Fruit fly (Drosophila melanogaster) S2 (cell line): ENCODE measurements around the gene BNIP3.

ENCODE experiments used
- CG8478 ChIP-seq: fragments of >200 bp; optimal IDR thresholded peaks from 2 replicates; lab custom pipeline; 2018
- CTCF ChIP-seq, 2 experiments: fragments of >200 bp; optimal IDR thresholded peaks; 2 replicates each; lab custom pipeline; 2018

Gene BNIP3

dm6 chr3L:20494262-20494601 is 25.0 kb downstream of the BNIP3 start:
- TF ChIP-seq CG8478 (lab: Kevin White, UChicago) (no peak), CTCF (optimal IDR thresholded peaks at IDR 0.05; lab: Kevin White, UChicago) (no peak)

- TF ChIP-seq CTCF (optimal IDR thresholded peaks at IDR 0.05; lab: Kevin White, UChicago) (no peak), CG8478 (lab: Kevin White, UChicago) (no peak)
These were observed 25.6 kb downstream of the BNIP3 start for dm6 chr3L:20493417-20494261.

DNA sequence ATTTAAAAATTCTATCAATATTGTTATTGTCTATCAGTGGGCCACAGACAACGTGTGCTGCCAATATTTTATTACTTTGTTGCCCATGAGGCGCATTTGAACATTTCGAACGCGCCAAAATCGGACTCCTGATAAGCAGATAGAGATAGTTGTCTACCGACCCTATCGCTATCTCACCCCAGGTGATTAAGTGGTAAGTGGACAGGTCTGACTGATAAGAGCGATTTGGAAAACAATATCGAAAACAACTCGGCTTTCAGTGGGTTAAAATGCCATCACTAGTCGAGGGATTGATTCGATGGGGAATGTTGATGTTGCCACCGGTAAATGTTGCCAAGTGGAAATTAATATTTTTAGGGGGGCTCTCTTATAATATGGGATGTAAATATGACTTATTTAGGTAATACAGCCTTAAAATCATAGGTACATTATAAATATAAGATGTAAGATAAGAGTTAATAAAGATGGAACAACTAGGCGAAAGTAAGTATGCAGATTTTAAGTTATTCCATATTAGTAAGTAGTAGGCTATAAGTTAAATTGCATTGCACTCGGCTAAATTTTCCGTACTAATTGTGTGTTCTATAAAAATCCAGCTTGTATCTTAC is 27.6 kb downstream of the BNIP3 start, which contains the start of gene ND-39:
Gene ND-39 (plus strand): TSS at position 558 of the 608 bp plus-strand sequence.
- TF ChIP-seq CG8478 (lab: Kevin White, UChicago) (no peak), CTCF (optimal IDR thresholded peaks at IDR 0.05; lab: Kevin White, UChicago) (no peak)

dm6 chr3L:20487649-20488048 is 31.5 kb downstream of the BNIP3 start:
- no peak for TF ChIP-seq CTCF (optimal IDR thresholded peaks at IDR 0.05; lab: Kevin White, UChicago)
- TF ChIP-seq CG8478 (lab: Kevin White, UChicago) = no peak

DNA sequence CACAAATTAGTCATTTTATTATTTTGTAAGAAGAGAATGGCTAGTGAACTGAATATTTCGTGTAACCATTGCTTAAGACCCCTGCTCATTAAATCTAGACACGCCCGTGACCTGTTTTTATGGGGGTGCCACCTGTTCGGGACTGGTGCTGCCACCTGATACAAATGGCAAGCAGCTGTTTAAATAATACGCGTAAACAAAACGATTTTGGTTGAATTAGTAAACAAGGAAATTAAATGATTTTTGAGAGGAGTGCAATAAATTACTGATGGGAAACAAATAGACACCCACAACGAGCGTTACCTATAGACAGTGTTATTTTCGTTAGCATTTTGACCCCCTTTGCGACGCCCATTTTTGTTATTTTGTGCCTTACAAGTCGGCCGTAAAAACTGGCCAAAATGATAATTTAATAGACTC is 44.4 kb downstream of the BNIP3 start:
- TF ChIP-seq CG8478 (lab: Kevin White, UChicago) = no peak
- no peak for TF ChIP-seq CTCF (optimal IDR thresholded peaks at IDR 0.05; lab: Kevin White, UChicago)

DNA sequence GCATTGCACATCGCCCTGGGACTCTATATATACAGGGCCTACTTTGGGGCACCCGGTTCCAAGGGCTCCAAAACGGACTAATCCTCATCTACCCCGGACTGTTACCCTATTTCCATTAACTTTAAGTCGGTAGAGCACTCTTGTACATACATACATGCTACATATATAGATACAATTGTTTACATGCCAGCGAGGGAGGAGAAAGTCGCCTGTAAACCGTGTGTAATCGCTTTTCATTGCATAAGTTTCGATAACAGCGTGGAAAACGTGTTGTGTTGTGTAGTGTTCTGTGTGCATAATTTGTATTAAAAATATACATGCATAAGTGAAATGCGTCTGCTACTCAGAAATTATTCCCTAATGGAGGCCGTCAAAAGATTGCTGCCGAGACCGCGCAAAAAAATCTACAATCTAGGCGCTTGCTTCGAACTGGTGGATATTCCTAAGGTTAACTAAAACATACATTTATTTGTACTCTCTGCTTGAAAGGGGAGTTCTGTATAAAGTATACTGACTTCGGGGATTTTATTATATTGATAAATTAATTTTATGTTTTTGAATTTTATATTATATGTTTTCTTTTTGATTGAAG is 44.9 kb downstream of the BNIP3 start, which contains the start of gene isoQC:
Gene isoQC (plus strand): TSS at position 270 of the 592 bp plus-strand sequence.
- TF ChIP-seq CTCF (optimal IDR thresholded peaks at IDR 0.05; lab: Kevin White, UChicago) (no peak), CG8478 (lab: Kevin White, UChicago) (no peak)

DNA sequence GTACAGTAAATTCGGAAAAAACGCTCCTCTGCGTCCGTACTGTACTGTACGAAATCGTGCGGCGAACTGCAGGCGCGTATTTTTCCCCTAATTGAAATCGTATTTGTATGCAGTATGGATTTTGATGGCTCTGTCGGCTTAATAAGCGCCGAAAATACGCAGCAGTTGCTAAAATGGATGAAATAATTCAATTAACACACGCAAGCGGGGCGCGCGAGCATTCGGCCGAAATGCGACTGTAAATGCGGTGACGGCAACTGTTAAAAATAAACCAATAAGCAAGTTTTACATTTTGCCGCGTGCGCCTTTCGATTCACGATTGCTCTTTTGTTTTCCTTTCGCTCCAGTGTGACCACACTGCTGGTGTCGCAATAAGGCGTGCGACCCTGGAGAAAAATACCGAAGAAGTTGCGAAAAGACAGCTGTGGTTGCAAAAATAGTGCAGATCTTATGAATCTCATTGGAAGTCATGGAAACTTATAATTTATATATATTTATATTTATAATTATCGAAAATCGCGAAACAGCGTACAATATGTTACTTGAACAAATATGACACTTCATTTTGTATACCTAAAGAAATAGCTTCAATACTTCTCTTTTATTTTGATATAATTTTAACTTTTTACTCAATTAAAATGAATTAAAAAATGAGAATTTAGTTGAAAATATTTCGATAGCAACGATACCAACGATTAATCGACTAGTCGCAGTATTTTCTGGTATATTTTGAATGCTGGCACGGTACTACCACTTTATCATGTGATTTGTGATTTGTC is 46.0 kb downstream of the BNIP3 start, which contains the start of the genes CG32428 and CG5969:
Gene CG32428 (minus strand): TSS at position 703 of the 779 bp plus-strand sequence.
Gene CG5969 (plus strand): TSS at position 763 of the 779 bp plus-strand sequence.
- TF ChIP-seq CTCF (optimal IDR thresholded peaks at IDR 0.05; lab: Kevin White, UChicago) (no peak), CG8478 (lab: Kevin White, UChicago) (no peak)

DNA sequence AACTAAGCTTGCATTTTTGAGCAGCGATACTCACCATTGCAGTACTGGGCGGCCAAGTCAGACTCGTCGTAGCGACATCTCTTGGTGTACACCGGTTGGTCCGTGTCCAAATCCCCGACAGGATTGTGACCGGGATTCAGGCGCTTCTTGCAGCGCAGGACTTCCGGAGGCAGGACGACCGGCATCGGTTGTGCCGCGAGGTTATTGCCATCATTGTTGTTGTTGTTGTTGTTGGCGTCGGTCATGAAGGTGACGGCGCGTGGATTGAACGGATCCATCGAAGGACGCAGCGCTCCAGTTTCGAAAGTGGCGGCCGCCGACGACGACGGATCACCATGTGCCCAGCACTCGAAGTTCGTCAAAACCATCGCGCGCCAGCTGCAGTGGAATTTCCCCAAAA is 46.6 kb downstream of the BNIP3 start:
- TF ChIP-seq CTCF (optimal IDR thresholded peaks at IDR 0.05; lab: Kevin White, UChicago) (no peak), CG8478 (lab: Kevin White, UChicago) (no peak)

- TF ChIP-seq CG8478 (lab: Kevin White, UChicago) (no peak), CTCF (optimal IDR thresholded peaks at IDR 0.05; lab: Kevin White, UChicago) (no peak)
These were observed 47.5 kb downstream of the BNIP3 start for dm6 chr3L:20471499-20472313.

DNA sequence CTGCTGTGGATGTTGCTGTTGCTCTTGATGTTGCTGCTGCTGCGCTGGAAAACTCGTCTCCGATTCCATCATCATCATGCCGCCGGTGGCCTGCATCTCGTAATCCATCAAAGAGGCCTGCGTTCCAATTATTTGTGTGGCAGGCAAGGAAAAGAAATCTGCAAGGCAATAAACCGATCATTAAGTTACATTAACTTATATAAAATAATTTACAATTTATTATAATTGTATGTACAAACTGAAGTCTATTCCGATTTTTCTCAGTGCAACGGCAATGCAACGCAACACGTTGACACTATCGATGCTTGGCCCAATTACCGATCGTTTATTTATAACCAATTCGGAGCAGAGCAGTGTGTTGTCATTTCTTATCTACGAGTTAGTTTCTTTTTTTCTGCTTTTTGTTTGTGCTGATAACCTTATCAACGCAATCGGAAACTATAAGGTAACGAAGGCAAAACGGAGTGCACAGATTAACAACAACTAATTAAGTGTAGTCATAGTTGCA is 48.1 kb downstream of the BNIP3 start:
- TF ChIP-seq CTCF (optimal IDR thresholded peaks at IDR 0.05; lab: Kevin White, UChicago) (no peak), CG8478 (lab: Kevin White, UChicago) (no peak)

DNA sequence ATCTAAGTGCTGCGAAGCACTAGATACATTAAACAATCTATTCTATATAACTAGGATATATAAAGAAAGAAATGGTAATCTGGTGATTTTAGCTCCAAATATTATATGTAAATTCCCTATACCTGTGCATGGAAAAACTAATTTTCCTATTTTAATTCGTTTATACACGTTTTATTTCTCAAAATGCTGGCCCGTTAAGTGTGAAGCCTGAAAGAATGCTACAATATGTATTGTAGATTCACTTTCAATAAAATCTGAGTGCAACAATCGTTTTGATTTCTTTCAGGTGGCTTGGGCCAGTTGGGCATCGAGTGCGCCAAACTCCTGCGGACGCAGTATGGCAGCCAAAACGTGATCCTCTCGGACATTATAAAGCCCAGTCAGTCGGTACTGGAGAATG is 51.8 kb downstream of the BNIP3 start:
- TF ChIP-seq CTCF (optimal IDR thresholded peaks at IDR 0.05; lab: Kevin White, UChicago) (no peak), CG8478 (lab: Kevin White, UChicago) (no peak)

- TF ChIP-seq CTCF (optimal IDR thresholded peaks at IDR 0.05; lab: Kevin White, UChicago) = no peak
- no peak for TF ChIP-seq CG8478 (lab: Kevin White, UChicago)
These were observed 52.6 kb downstream of the BNIP3 start, which contains the start of gene Tdh for dm6 chr3L:20466599-20466998. Tdh (plus strand) TSS chr3L:20466944.

DNA sequence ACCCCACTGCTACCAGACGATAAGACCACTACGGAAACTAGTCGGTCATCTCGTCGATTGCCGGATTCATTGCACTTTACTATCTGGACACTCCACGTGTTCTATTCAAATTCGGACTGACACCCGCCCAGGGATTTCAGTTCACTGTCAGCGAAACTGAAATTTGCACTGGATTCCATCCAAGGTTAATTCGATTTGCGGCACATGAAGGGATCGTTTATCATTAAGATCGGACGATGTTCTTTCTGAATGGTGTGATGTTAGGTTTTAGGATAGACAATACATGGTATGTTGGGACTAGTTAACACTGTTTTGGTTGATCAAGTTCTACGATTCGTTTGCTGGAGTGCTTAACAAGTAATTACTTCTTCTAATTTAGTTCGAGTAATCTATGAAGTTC is 53.3 kb downstream of the BNIP3 start, which contains the start of gene CG42764:
Gene CG42764 (minus strand): TSS at position 101 of the 400 bp plus-strand sequence.
- TF ChIP-seq CTCF (optimal IDR thresholded peaks at IDR 0.05; lab: Kevin White, UChicago) (no peak), CG8478 (lab: Kevin White, UChicago) (no peak)
